Fruit fly (Drosophila melanogaster) whole organism, pupa: ENCODE results near the gene CG43673.
A peak's percentile ranks its signal among the peaks of the same experiment; 100 is the strongest.

Source experiments
- CG10348 ChIP-seq: fragments of 200-800 bp; sonication (Bioruptor generic); IDR thresholded peaks from 2 replicates; pipeline ENCODE4 v1.3.6; 2022; ENCODE audit warnings: missing biosample characterization, missing genetic modification characterization
- CG12605 ChIP-seq: fragments of 200-800 bp; sonication (Bioruptor generic); IDR thresholded peaks from 2 replicates; pipeline ENCODE4 v1.3.6; 2022; ENCODE audit warnings: missing biosample characterization, missing genetic modification characterization
- CG13204 ChIP-seq: fragments of 200-800 bp; sonication (Bioruptor generic); optimal IDR thresholded peaks from 2 replicates; lab custom pipeline; 2018; ENCODE audit warnings: missing biosample characterization, mild to moderate bottlenecking, missing genetic modification characterization, moderate library complexity
- CG14655 ChIP-seq: fragments of 200-800 bp; sonication (Bioruptor generic); optimal IDR thresholded peaks from 3 replicates; lab custom pipeline; 2017; ENCODE audit warnings: mild to moderate bottlenecking, missing biosample characterization, missing genetic modification reagents, missing genetic modification characterization
- CG15710 ChIP-seq: fragments of 200-800 bp; sonication (Bioruptor generic); optimal IDR thresholded peaks from 2 replicates; lab custom pipeline; 2018; ENCODE audit warnings: missing biosample characterization, mild to moderate bottlenecking, missing genetic modification characterization, moderate library complexity
- CG17806 ChIP-seq: fragments of 200-800 bp; sonication (Bioruptor generic); optimal IDR thresholded peaks from 2 replicates; lab custom pipeline; 2018; ENCODE audit warnings: missing biosample characterization, mild to moderate bottlenecking, missing genetic modification characterization, moderate library complexity
- CG32121 ChIP-seq: fragments of 200-800 bp; sonication (Bioruptor generic); IDR thresholded peaks from 2 replicates; pipeline ENCODE4 v1.3.6; 2022; ENCODE audit warnings: missing biosample characterization, missing genetic modification characterization
- CG34367 ChIP-seq: fragments of 200-800 bp; sonication (Bioruptor generic); optimal IDR thresholded peaks from 2 replicates; lab custom pipeline; 2018; ENCODE audit warnings: missing biosample characterization, mild to moderate bottlenecking, missing genetic modification characterization
- CG4496 ChIP-seq: fragments of 200-800 bp; sonication (Bioruptor generic); IDR thresholded peaks from 3 replicates; pipeline ENCODE4 v1.3.6; 2022; ENCODE audit warnings: missing biosample characterization, missing genetic modification characterization
- CG8159 ChIP-seq: fragments of 200-800 bp; sonication (Bioruptor generic); optimal IDR thresholded peaks from 3 replicates; lab custom pipeline; 2018; ENCODE audit warnings: missing biosample characterization, mild to moderate bottlenecking, missing genetic modification characterization, moderate library complexity
- CG8301 ChIP-seq: fragments of 200-800 bp; sonication (Bioruptor generic); optimal IDR thresholded peaks from 2 replicates; lab custom pipeline; 2018; ENCODE audit warnings: missing biosample characterization, mild to moderate bottlenecking, missing genetic modification characterization
- CG9948 ChIP-seq: fragments of 200-800 bp; sonication (Bioruptor generic); optimal IDR thresholded peaks from 2 replicates; lab custom pipeline; 2018; ENCODE audit warnings: missing biosample characterization, mild to moderate bottlenecking, missing genetic modification characterization, moderate library complexity
- D1 ChIP-seq: fragments of 200-800 bp; sonication (Bioruptor generic); optimal IDR thresholded peaks from 2 replicates; lab custom pipeline; 2018; ENCODE audit warnings: missing biosample characterization, mild to moderate bottlenecking, missing genetic modification characterization, moderate library complexity
- EcR ChIP-seq: fragments of 200-800 bp; sonication (Bioruptor generic); optimal IDR thresholded peaks from 3 replicates; lab custom pipeline; 2019; ENCODE audit warnings: missing biosample characterization, missing genetic modification characterization, mild to moderate bottlenecking, moderate library complexity, missing genetic modification reagents
- Ets98B ChIP-seq: fragments of 200-800 bp; sonication (Bioruptor generic); IDR thresholded peaks from 2 replicates; pipeline ENCODE4 v1.3.6; 2022; ENCODE audit warnings: missing biosample characterization, missing genetic modification characterization
- Pif1A ChIP-seq: fragments of 200-800 bp; sonication (Bioruptor generic); optimal IDR thresholded peaks from 3 replicates; lab custom pipeline; 2016; ENCODE audit warnings: missing biosample characterization, missing genetic modification characterization
- Pif1B ChIP-seq: fragments of 200-800 bp; sonication (Bioruptor generic); optimal IDR thresholded peaks from 3 replicates; lab custom pipeline; 2016; ENCODE audit warnings: missing biosample characterization, missing genetic modification characterization
- Snoo ChIP-seq: fragments of 200-800 bp; sonication (Bioruptor generic); optimal IDR thresholded peaks from 3 replicates; lab custom pipeline; 2017; ENCODE audit warnings: missing biosample characterization, mild to moderate bottlenecking, missing genetic modification characterization, inconsistent platforms
- fd96Ca ChIP-seq: fragments of 200-800 bp; sonication (Bioruptor generic); IDR thresholded peaks from 3 replicates; pipeline ENCODE4 v1.3.6; 2022; ENCODE audit warnings: missing biosample characterization, missing genetic modification characterization
- gl ChIP-seq: fragments of 200-800 bp; sonication (Bioruptor generic); optimal IDR thresholded peaks from 2 replicates; lab custom pipeline; 2018; ENCODE audit warnings: missing biosample characterization, mild to moderate bottlenecking, missing genetic modification characterization
- rn ChIP-seq: fragments of 200-800 bp; sonication (Bioruptor generic); IDR thresholded peaks from 2 replicates; pipeline ENCODE4 v1.3.6; 2022; ENCODE audit warnings: missing biosample characterization, missing genetic modification characterization

The CG43673 gene

DNA sequence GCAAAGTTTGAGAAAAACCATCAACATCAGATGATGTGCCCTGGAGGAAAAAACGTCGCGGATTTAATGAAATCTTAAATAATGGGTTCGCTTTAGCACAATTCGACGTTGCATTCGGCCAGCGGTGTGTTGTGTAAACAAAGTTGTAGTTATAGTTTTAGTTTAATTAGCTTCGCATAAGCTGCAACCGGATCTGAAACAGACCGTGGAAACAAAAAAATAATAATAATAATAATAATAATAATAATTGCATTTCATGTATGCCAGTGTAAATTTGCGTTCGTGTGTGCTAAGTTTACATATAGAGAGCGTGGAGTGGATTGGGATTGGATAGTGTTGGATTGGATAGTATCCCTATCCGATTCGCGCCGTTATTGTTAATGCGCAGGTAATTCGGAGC lies 25.8 kb downstream of the CG43673 start:
- 0 out of 2 replicates have a peak, but pooled peaks have one; percentile 18 for TF ChIP-seq CG12605
- no peak for TF ChIP-seq Pif1B (GFP tag; lab: Kevin White, UChicago)
- peak; percentile 38; the same call in 1 of the 2 replicates for TF ChIP-seq Ets98B (GFP tag; lab: Robert Waterston, UW)
- peak; percentile 22 for TF ChIP-seq CG17806 (tag; lab: Kevin White, UChicago)
- TF ChIP-seq fd96Ca (GFP tag; lab: Robert Waterston, UW) = 0 out of 3 replicates have a peak, but pooled peaks have one; percentile 47
- TF ChIP-seq CG8301 (tag; lab: Kevin White, UChicago) = peak; percentile 18
- peak; percentile 3 for TF ChIP-seq Pif1A (GFP tag; lab: Kevin White, UChicago)
- peak; percentile 65; the same call in 1 of the 3 replicates for TF ChIP-seq CG4496 (GFP tag; lab: Robert Waterston, UW)
- peak; percentile 18 for TF ChIP-seq CG9948 (tag; lab: Kevin White, UChicago)
- TF ChIP-seq rn (GFP tag; lab: Robert Waterston, UW) = no peak
- TF ChIP-seq CG15710 (tag; lab: Kevin White, UChicago) = peak; percentile 17
- TF ChIP-seq CG14655 (GFP tag; lab: Kevin White, UChicago) = peak; percentile 48
- TF ChIP-seq CG32121 = no peak
- peak; percentile 26 for TF ChIP-seq CG8159 (tag; lab: Kevin White, UChicago)
- no peak for TF ChIP-seq EcR (GFP tag; lab: Kevin White, UChicago)
- TF ChIP-seq, all 21 proteins: peak for 11

DNA sequence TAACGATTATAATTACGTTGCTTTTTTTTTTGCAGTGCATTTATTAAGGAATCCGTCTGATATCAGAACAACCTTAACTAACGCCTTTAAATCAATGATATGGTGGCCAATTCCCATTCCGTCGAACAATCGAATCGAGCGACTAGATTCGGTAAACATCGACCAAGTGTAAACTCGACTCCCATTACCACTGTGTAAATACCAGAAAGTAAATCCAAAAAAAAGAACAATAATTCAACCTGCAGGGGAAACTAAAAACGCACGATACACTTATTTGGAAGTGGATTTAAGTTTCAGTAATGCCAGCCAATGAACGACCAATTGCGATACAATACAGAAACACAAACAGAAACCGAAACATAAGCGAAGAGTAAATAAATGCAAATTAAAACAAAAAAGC lies 26.6 kb downstream of the CG43673 start:
- no peak for TF ChIP-seq CG10348 (GFP tag; lab: Robert Waterston, UW)
- TF ChIP-seq Pif1B (GFP tag; lab: Kevin White, UChicago) = no peak
- TF ChIP-seq rn (GFP tag; lab: Robert Waterston, UW) = no peak
- no peak for TF ChIP-seq gl (tag; lab: Kevin White, UChicago)
- TF ChIP-seq CG17806 (tag; lab: Kevin White, UChicago) = no peak
- no peak for TF ChIP-seq fd96Ca (GFP tag; lab: Robert Waterston, UW)
- TF ChIP-seq CG15710 (tag; lab: Kevin White, UChicago) = no peak

DNA sequence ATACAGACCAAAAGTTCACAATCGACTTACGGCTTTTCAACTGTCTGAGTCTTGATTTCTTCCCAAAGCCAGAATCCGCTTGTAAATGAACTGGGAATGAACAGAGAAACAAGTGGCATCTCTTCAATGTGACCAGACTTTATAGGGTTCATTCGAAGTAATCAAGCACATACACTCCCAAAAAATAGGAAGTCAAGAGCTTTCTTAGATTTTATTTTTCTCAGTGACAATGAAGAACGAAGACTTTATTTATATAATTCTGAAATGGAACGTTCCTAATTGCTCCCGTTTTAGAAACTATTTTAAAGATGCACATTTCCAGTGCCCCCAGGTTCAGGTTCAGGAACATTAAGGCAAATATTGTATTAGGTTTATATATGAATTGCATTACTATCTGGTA lies 29.0 kb downstream of the CG43673 start:
- no peak for TF ChIP-seq CG32121
- TF ChIP-seq CG8159 (tag; lab: Kevin White, UChicago) = no peak
- TF ChIP-seq CG17806 (tag; lab: Kevin White, UChicago) = no peak
- no peak for TF ChIP-seq Pif1A (GFP tag; lab: Kevin White, UChicago)
- TF ChIP-seq D1 (tag; lab: Kevin White, UChicago) = no peak
- no peak for TF ChIP-seq CG15710 (tag; lab: Kevin White, UChicago)
- TF ChIP-seq CG14655 (GFP tag; lab: Kevin White, UChicago) = no peak
- TF ChIP-seq CG10348 (GFP tag; lab: Robert Waterston, UW) = no peak
- TF ChIP-seq CG4496 (GFP tag; lab: Robert Waterston, UW) = no peak
- TF ChIP-seq EcR (GFP tag; lab: Kevin White, UChicago) = no peak
- no peak for TF ChIP-seq gl (tag; lab: Kevin White, UChicago)
- TF ChIP-seq rn (GFP tag; lab: Robert Waterston, UW) = no peak
- TF ChIP-seq Pif1B (GFP tag; lab: Kevin White, UChicago) = no peak

DNA sequence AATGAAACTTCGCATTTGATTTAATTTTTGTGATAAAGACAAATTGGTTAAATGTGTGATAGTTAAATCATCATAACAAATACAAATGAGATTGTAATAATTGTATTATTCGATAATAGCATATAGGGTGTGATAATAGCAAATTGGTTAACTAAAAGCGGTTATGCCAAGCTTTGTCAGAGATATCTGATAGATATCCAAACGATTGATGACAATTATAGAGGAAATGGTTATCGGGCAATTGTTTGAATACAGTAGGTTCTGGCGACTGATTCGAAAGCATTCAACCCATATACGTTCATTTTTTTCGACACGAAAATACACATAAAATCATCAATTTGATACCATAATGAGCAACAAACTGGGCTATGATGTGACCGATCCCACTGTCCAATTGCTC lies 30.3 kb downstream of the CG43673 start, which contains the start of gene CG8509:
CG8509 (plus strand) TSS at position 301 of the 400 bp plus-strand sequence.
- TF ChIP-seq CG4496 (GFP tag; lab: Robert Waterston, UW) (no peak), EcR (GFP tag; lab: Kevin White, UChicago) (no peak), Snoo (tag; lab: Kevin White, UChicago) (no peak), rn (GFP tag; lab: Robert Waterston, UW) (no peak), CG15710 (tag; lab: Kevin White, UChicago) (no peak), CG10348 (GFP tag; lab: Robert Waterston, UW) (no peak), CG12605 (no peak), fd96Ca (GFP tag; lab: Robert Waterston, UW) (no peak), CG34367 (tag; lab: Kevin White, UChicago) (no peak), CG14655 (GFP tag; lab: Kevin White, UChicago) (no peak), CG9948 (tag; lab: Kevin White, UChicago) (no peak), Pif1B (GFP tag; lab: Kevin White, UChicago) (no peak), gl (tag; lab: Kevin White, UChicago) (no peak), CG8159 (tag; lab: Kevin White, UChicago) (no peak), Pif1A (GFP tag; lab: Kevin White, UChicago) (no peak)

DNA sequence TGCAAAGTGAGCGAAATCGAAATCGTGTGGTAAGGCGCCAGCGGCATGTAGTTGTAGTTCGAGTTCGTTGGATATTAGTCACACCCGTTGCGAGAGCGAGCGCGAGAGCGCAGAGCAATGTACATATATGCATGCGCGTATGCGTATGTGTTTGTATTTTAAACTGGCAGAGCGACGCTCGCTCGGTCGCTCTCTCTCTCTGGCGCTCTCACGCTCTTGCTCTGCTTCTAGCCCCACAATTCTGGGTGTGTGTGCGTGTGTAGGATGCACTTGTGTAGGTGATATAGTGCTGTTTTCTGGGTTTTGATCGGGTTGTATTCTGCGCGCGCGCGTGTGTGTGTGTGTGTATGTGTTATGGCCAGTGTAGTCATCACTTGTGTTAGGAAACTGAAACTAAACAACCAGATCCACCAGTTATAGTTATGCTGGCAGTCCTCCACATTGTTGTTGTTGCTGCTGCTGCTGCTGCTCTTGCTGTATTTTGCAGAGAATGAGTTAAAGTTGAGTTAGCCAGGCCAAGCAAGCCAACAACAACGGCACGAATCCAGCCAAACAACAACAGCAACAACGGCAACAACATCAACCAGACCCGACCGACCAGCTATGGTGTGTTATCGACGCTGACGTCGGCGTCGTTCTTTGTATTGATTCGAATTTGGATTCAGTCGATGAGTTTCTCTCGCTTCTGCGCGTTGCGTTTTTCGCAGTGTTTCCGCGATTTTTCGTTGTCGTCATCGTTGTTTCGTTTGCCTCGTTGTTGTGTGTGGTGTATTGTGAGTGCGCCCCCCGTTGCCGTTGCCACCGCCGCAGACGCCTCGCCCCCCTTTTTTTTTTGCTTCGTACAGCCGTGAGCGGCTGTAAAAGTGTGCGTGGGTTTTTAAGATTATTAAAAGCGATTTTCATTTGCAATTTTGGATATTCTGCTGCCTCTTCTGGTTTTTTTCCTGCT lies 33.0 kb downstream of the CG43673 start:
- TF ChIP-seq CG8301 (tag; lab: Kevin White, UChicago) (no peak), Ets98B (GFP tag; lab: Robert Waterston, UW) (peak; percentile 84), EcR (GFP tag; lab: Kevin White, UChicago) (peak; percentile 31), gl (tag; lab: Kevin White, UChicago) (no peak), CG17806 (tag; lab: Kevin White, UChicago) (no peak), fd96Ca (GFP tag; lab: Robert Waterston, UW) (peak; percentile 68), CG34367 (tag; lab: Kevin White, UChicago) (no peak), CG4496 (GFP tag; lab: Robert Waterston, UW) (peak; percentile 71), rn (GFP tag; lab: Robert Waterston, UW) (no peak), CG8159 (tag; lab: Kevin White, UChicago) (no peak), Snoo (tag; lab: Kevin White, UChicago) (no peak), Pif1B (GFP tag; lab: Kevin White, UChicago) (peak; percentile 47), CG13204 (GFP tag; lab: Kevin White, UChicago) (no peak), CG9948 (tag; lab: Kevin White, UChicago) (no peak), CG32121 (peak; percentile 73; the same call in 1 of the 2 replicates), CG14655 (GFP tag; lab: Kevin White, UChicago) (no peak), CG10348 (GFP tag; lab: Robert Waterston, UW) (no peak), Pif1A (GFP tag; lab: Kevin White, UChicago) (no peak), CG12605 (peak; percentile 67), D1 (tag; lab: Kevin White, UChicago) (no peak), CG15710 (tag; lab: Kevin White, UChicago) (no peak)
